Fruit fly (Drosophila melanogaster) whole organism, embryonic: ENCODE data around the gene CG14111.

ENCODE experiments used
- CG10366 ChIP-seq: fragments of 200-800 bp; sonication (Bioruptor generic); IDR thresholded peaks from 2 replicates; pipeline ENCODE4 v1.3.6; 2022; ENCODE audit warnings: missing biosample characterization, missing genetic modification characterization
- CG10959 ChIP-seq: fragments of 200-800 bp; sonication (Bioruptor generic); IDR thresholded peaks from 2 replicates; pipeline ENCODE4 v1.3.6; 2022; ENCODE audit warnings: missing biosample characterization, missing genetic modification characterization
- CG11093 ChIP-seq: fragments of 200-800 bp; sonication (Bioruptor generic); IDR thresholded peaks from 3 replicates; pipeline ENCODE4 v1.3.6; 2022; ENCODE audit warnings: missing biosample characterization, missing genetic modification characterization
- CG11504 ChIP-seq: fragments of 200-800 bp; sonication (Bioruptor generic); optimal IDR thresholded peaks from 3 replicates; lab custom pipeline; 2019; ENCODE audit warnings: missing biosample characterization, mild to moderate bottlenecking, missing genetic modification characterization, moderate library complexity
- CG12391 ChIP-seq: fragments of 200-800 bp; sonication (Bioruptor generic); optimal IDR thresholded peaks from 3 replicates; lab custom pipeline; 2018; ENCODE audit warnings: missing biosample characterization, mild to moderate bottlenecking, missing genetic modification characterization, moderate library complexity
- CG1602 ChIP-seq: fragments of 200-800 bp; sonication (Bioruptor generic); optimal IDR thresholded peaks from 3 replicates; lab custom pipeline; 2016; ENCODE audit warnings: missing biosample characterization, missing genetic modification characterization
- CG17385 ChIP-seq: fragments of 200-800 bp; sonication (Bioruptor generic); optimal IDR thresholded peaks from 3 replicates; lab custom pipeline; 2018; ENCODE audit warnings: missing biosample characterization, mild to moderate bottlenecking, missing genetic modification characterization
- CG18599 ChIP-seq: fragments of 200-800 bp; sonication (Bioruptor generic); optimal IDR thresholded peaks from 3 replicates; lab custom pipeline; 2017; ENCODE audit warnings: missing biosample characterization, missing genetic modification characterization, mild to moderate bottlenecking, moderate library complexity, missing genetic modification reagents
- CG2678 ChIP-seq: fragments of 200-800 bp; sonication (Bioruptor generic); optimal IDR thresholded peaks from 3 replicates; lab custom pipeline; 2019; ENCODE audit warnings: missing biosample characterization, mild to moderate bottlenecking, missing genetic modification characterization, moderate library complexity
- CG32532 ChIP-seq: fragments of 200-800 bp; sonication (Bioruptor generic); IDR thresholded peaks from 2 replicates; pipeline ENCODE4 v1.3.6; 2022; ENCODE audit warnings: missing biosample characterization, missing genetic modification characterization
- CG3847 ChIP-seq: fragments of 200-800 bp; sonication (Bioruptor generic); IDR thresholded peaks from 2 replicates; pipeline ENCODE4 v1.3.6; 2022; ENCODE audit warnings: missing biosample characterization, missing genetic modification characterization
- CG5245 ChIP-seq: fragments of 200-800 bp; sonication (Bioruptor generic); optimal IDR thresholded peaks from 3 replicates; lab custom pipeline; 2016; ENCODE audit warnings: missing biosample characterization, missing genetic modification characterization
- CG6765 ChIP-seq: fragments of 200-800 bp; sonication (Bioruptor generic); optimal IDR thresholded peaks from 3 replicates; lab custom pipeline; 2017; ENCODE audit warnings: missing biosample characterization, mild to moderate bottlenecking, missing genetic modification characterization
- CG7372 ChIP-seq: fragments of 200-800 bp; sonication (Bioruptor generic); IDR thresholded peaks from 2 replicates; pipeline ENCODE4 v1.3.6; 2022; ENCODE audit warnings: missing biosample characterization, missing genetic modification characterization
- CG8388 ChIP-seq: fragments of 200-800 bp; sonication (Bioruptor generic); optimal IDR thresholded peaks from 2 replicates; lab custom pipeline; 2019; ENCODE audit warnings: missing biosample characterization, mild to moderate bottlenecking, missing genetic modification characterization, moderate library complexity
- CG9932 ChIP-seq: fragments of 200-800 bp; sonication (Bioruptor generic); IDR thresholded peaks from 2 replicates; pipeline ENCODE4 v1.3.6; 2022; ENCODE audit warnings: missing biosample characterization, missing genetic modification characterization
- D19A ChIP-seq: fragments of 200-800 bp; optimal IDR thresholded peaks from 3 replicates; lab custom pipeline; 2019; ENCODE audit warnings: missing biosample characterization, mild to moderate bottlenecking, missing genetic modification characterization, moderate library complexity
- ERR ChIP-seq: fragments of 200-800 bp; sonication (Bioruptor generic); optimal IDR thresholded peaks from 2 replicates; lab custom pipeline; 2016; ENCODE audit warnings: missing biosample characterization, missing genetic modification characterization
- Eip74EF ChIP-seq, 2 experiments: fragments of 200-800 bp in 1 of 2; fragments of >200 bp in 1 of 2; sonication (Bioruptor generic) in 1 of 2; optimal IDR thresholded peaks; 2 replicates each; lab custom pipeline; 2017 to 2019; ENCODE audit warnings: missing biosample characterization in 2 of 2, missing genetic modification characterization in 2 of 2, mild to moderate bottlenecking in 1 of 2, moderate library complexity in 1 of 2
- Hr78 ChIP-seq, 2 experiments: fragments of 200-800 bp in 1 of 2; fragments of >200 bp in 1 of 2; sonication (Bioruptor generic) in 1 of 2; optimal IDR thresholded peaks; 2 replicates each; lab custom pipeline; 2017 to 2019; ENCODE audit warnings: missing biosample characterization in 2 of 2, missing genetic modification characterization in 2 of 2, mild to moderate bottlenecking in 1 of 2, moderate library complexity in 1 of 2
- Lpt ChIP-seq: fragments of >200 bp; optimal IDR thresholded peaks from 2 replicates; lab custom pipeline; 2018; ENCODE audit warnings: missing biosample characterization, missing genetic modification characterization
- NK7.1 ChIP-seq: fragments of 200-800 bp; sonication (Bioruptor generic); optimal IDR thresholded peaks from 3 replicates; lab custom pipeline; 2016; ENCODE audit warnings: missing biosample characterization, missing genetic modification characterization
- Nf-YB ChIP-seq: fragments of 200-800 bp; sonication (Bioruptor generic); optimal IDR thresholded peaks from 3 replicates; lab custom pipeline; 2019; ENCODE audit warnings: missing biosample characterization, mild to moderate bottlenecking, missing genetic modification characterization, moderate library complexity
- Ssrp ChIP-seq: fragments of 200-800 bp; sonication (Bioruptor generic); optimal IDR thresholded peaks from 2 replicates; lab custom pipeline; 2018; ENCODE audit warnings: missing biosample characterization, mild to moderate bottlenecking, missing genetic modification characterization, moderate library complexity
- Taf1 ChIP-seq: fragments of 200-800 bp; sonication (Bioruptor generic); IDR thresholded peaks from 2 replicates; pipeline ENCODE4 v1.3.6; 2022; ENCODE audit warnings: missing biosample characterization, missing genetic modification characterization
- ab ChIP-seq: fragments of 200-800 bp; sonication (Bioruptor generic); optimal IDR thresholded peaks from 2 replicates; lab custom pipeline; 2016; ENCODE audit warnings: missing biosample characterization, missing genetic modification characterization
- az2 ChIP-seq: fragments of 200-800 bp; sonication (Bioruptor generic); optimal IDR thresholded peaks from 3 replicates; lab custom pipeline; 2016; ENCODE audit warnings: missing biosample characterization, missing genetic modification characterization
- cas ChIP-seq: fragments of 200-800 bp; sonication (Bioruptor generic); IDR thresholded peaks from 2 replicates; pipeline ENCODE4 v1.3.6; 2022; ENCODE audit warnings: missing biosample characterization, missing genetic modification characterization
- cato ChIP-seq: fragments of 200-800 bp; sonication (Bioruptor generic); optimal IDR thresholded peaks from 2 replicates; lab custom pipeline; 2016; ENCODE audit warnings: missing biosample characterization, missing genetic modification characterization, borderline replicate concordance
- chif ChIP-seq, 2 experiments: fragments of 200-800 bp; sonication (Bioruptor generic); optimal IDR thresholded peaks; 3 replicates each; lab custom pipeline; 2016; ENCODE audit warnings: missing biosample characterization in 2 of 2, missing genetic modification characterization in 2 of 2
- crol ChIP-seq: fragments of 200-800 bp; sonication (Bioruptor generic); IDR thresholded peaks from 2 replicates; pipeline ENCODE4 v1.3.6; 2022; ENCODE audit warnings: missing biosample characterization, missing genetic modification characterization
- cwo ChIP-seq: fragments of 200-800 bp; sonication (Bioruptor generic); optimal IDR thresholded peaks from 3 replicates; lab custom pipeline; 2017; ENCODE audit warnings: missing biosample characterization, missing genetic modification characterization, mild to moderate bottlenecking, moderate library complexity, missing genetic modification reagents
- danr ChIP-seq: fragments of 200-800 bp; sonication (Bioruptor generic); IDR thresholded peaks from 2 replicates; pipeline ENCODE4 v1.3.6; 2022; ENCODE audit warnings: missing biosample characterization, missing genetic modification characterization
- dpn ChIP-seq, 2 experiments: fragments of 200-800 bp; sonication (Bioruptor generic); optimal IDR thresholded peaks; 3 replicates each; lab custom pipeline; 2016; ENCODE audit warnings: missing biosample characterization in 2 of 2, missing genetic modification characterization in 2 of 2
- emc ChIP-seq: fragments of 200-800 bp; sonication (Bioruptor generic); optimal IDR thresholded peaks from 2 replicates; lab custom pipeline; 2016; ENCODE audit warnings: missing biosample characterization, missing genetic modification characterization
- insv ChIP-seq, 2 experiments: fragments of 200-800 bp; sonication (Bioruptor generic); optimal IDR thresholded peaks; 3 replicates each; lab custom pipeline; 2016 to 2018; ENCODE audit warnings: missing biosample characterization in 2 of 2, missing genetic modification characterization in 2 of 2
- lab ChIP-seq: fragments of 200-800 bp; sonication (Bioruptor generic); optimal IDR thresholded peaks from 3 replicates; lab custom pipeline; 2017; ENCODE audit warnings: missing biosample characterization, missing genetic modification characterization, mild to moderate bottlenecking, moderate library complexity, missing genetic modification reagents
- org-1 ChIP-seq: fragments of 200-800 bp; sonication (Bioruptor generic); optimal IDR thresholded peaks from 2 replicates; lab custom pipeline; 2017; ENCODE audit warnings: missing biosample characterization, missing genetic modification characterization
- pfk ChIP-seq: fragments of 200-800 bp; sonication (Bioruptor generic); optimal IDR thresholded peaks from 2 replicates; lab custom pipeline; 2018; ENCODE audit warnings: missing biosample characterization, mild to moderate bottlenecking, missing genetic modification characterization, moderate library complexity
- pho ChIP-seq: fragments of 200-800 bp; sonication (Bioruptor generic); optimal IDR thresholded peaks from 2 replicates; lab custom pipeline; 2016; ENCODE audit warnings: missing biosample characterization, missing genetic modification characterization
- prd ChIP-seq, 3 experiments: fragments of >200 bp in 2 of 3; fragments of 200-800 bp in 1 of 3; sonication (Bioruptor generic) in 1 of 3; optimal IDR thresholded peaks in 2 of 3; IDR thresholded peaks in 1 of 3; 2 replicates in 2 of 3; 3 replicates in 1 of 3; pipeline versions ENCODE4 v1.3.6 to Lab custom; 2017 to 2022; ENCODE audit warnings: missing biosample characterization in 1 of 3, missing genetic modification characterization in 1 of 3
- schlank ChIP-seq: fragments of 200-800 bp; sonication (Bioruptor generic); optimal IDR thresholded peaks from 2 replicates; lab custom pipeline; 2018; ENCODE audit warnings: missing biosample characterization, mild to moderate bottlenecking, missing genetic modification characterization
- shn ChIP-seq: fragments of 200-800 bp; sonication (Bioruptor generic); optimal IDR thresholded peaks from 3 replicates; lab custom pipeline; 2016; ENCODE audit warnings: missing biosample characterization, missing genetic modification characterization
- slp2 ChIP-seq: fragments of 200-800 bp; sonication (Bioruptor generic); optimal IDR thresholded peaks from 2 replicates; lab custom pipeline; 2016; ENCODE audit warnings: missing biosample characterization, missing genetic modification characterization
- sob ChIP-seq: fragments of 200-800 bp; sonication (Bioruptor generic); IDR thresholded peaks from 2 replicates; pipeline ENCODE4 v1.3.6; 2022; ENCODE audit warnings: missing biosample characterization, missing genetic modification characterization
- tna ChIP-seq: fragments of 200-800 bp; sonication (Bioruptor generic); IDR thresholded peaks from 2 replicates; pipeline ENCODE4 v1.3.6; 2022; ENCODE audit warnings: missing biosample characterization, missing genetic modification characterization; ENCODE audit not compliant: partially characterized antibody
- twi ChIP-seq: fragments of 200-800 bp; optimal IDR thresholded peaks from 2 replicates; lab custom pipeline; 2019; ENCODE audit warnings: missing biosample characterization, mild to moderate bottlenecking, missing genetic modification characterization, moderate library complexity
- wek ChIP-seq: fragments of 200-800 bp; sonication (Bioruptor generic); optimal IDR thresholded peaks from 3 replicates; lab custom pipeline; 2018; ENCODE audit warnings: missing biosample characterization, mild to moderate bottlenecking, missing genetic modification characterization, moderate library complexity
- z ChIP-seq: fragments of 200-800 bp; sonication (Bioruptor generic); IDR thresholded peaks from 3 replicates; pipeline ENCODE4 v1.3.6; 2022; ENCODE audit warnings: missing biosample characterization, missing genetic modification characterization

CG14111 gene

DNA sequence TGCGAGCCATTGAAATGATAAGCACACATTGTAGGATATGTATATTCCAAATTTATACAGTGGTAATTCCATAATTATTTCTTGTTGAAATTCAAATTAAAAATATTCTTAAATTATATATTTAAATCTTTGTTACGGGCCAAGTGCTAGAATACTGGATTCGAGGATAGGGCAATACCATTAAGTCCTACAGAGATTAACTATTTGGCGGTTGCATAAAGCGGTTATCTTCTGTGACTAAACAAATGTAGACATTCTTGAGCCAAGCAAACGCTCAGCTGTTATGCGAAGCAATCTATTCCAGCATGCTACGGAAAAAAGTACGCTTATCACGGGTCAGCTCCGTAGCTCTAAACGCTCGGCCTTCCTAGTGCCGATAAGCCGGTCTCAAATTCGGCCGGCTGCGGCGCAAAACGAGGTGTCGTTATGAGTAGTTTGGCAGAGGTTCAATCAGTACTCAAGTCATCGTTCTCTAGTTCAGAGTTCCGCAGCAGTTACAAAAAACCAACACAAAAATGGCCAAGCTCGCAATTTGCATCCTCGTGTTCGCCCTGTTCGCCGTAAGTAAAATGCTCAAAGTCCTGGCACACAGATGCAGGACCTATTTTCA lies 21.6 kb upstream of the CG14111 start, which contains the start of gene Nplp2 (continued):
- TF ChIP-seq cato (GFP tag; lab: Kevin White, UChicago) (no peak), az2 (peak; percentile 56), Lpt (no peak), CG17385 (GFP tag; lab: Kevin White, UChicago) (peak; percentile 35), CG7372 (peak; percentile 69), insv (GFP tag; optimal IDR thresholded peaks at IDR 0.05; lab: Kevin White, UChicago) (no peak), Eip74EF (GFP tag; optimal IDR thresholded peaks at IDR 0.05; lab: Kevin White, UChicago) (peak in 1 of 2 experiments; percentile 31), CG8388 (peak; percentile 21), CG10366 (peak; percentile 49), tna (GFP tag; lab: Robert Waterston, UW) (no peak), CG2678 (tag; lab: Kevin White, UChicago) (peak; percentile 72), sob (peak; percentile 75), pho (GFP tag; lab: Kevin White, UChicago) (no peak), cwo (GFP tag; lab: Kevin White, UChicago) (peak; percentile 27), pfk (GFP tag; lab: Kevin White, UChicago) (no peak), Nf-YB (GFP tag; lab: Kevin White, UChicago) (peak; percentile 12), CG3847 (peak; percentile 69), wek (no peak), crol (GFP tag; lab: Robert Waterston, UW) (no peak), dpn (GFP tag; optimal IDR thresholded peaks at IDR 0.05; lab: Kevin White, UChicago) (peak in 1 of 2 experiments; percentile 52), twi (tag; lab: Kevin White, UChicago) (peak; percentile 30), prd (optimal IDR thresholded peaks at IDR 0.05; lab: Kevin White, UChicago) (no peak), prd (GFP tag; IDR thresholded peaks at IDR 0.05; lab: Robert Waterston, UW) (peak; percentile 73), cas (GFP tag; lab: Robert Waterston, UW) (no peak), danr (GFP tag; lab: Robert Waterston, UW) (peak; percentile 16; the same call in 1 of the 2 replicates), Hr78 (GFP tag; optimal IDR thresholded peaks at IDR 0.05; lab: Kevin White, UChicago) (no peak), CG18599 (GFP tag; lab: Kevin White, UChicago) (peak; percentile 62), CG11093 (GFP tag; lab: Robert Waterston, UW) (peak; percentile 46; the same call in 1 of the 3 replicates), NK7.1 (GFP tag; lab: Kevin White, UChicago) (no peak), CG12391 (tag; lab: Kevin White, UChicago) (peak; percentile 56), org-1 (peak; percentile 17), D19A (peak; percentile 4), emc (GFP tag; lab: Kevin White, UChicago) (no peak), ab (GFP tag; lab: Kevin White, UChicago) (no peak), chif (GFP tag; optimal IDR thresholded peaks at IDR 0.05; lab: Kevin White, UChicago) (no peak), CG5245 (GFP tag; lab: Kevin White, UChicago) (peak; percentile 4), CG1602 (GFP tag; lab: Kevin White, UChicago) (peak; percentile 40), z (GFP tag; lab: Robert Waterston, UW) (no peak), Ssrp (no peak), CG32532 (GFP tag; lab: Robert Waterston, UW) (peak; percentile 75), lab (peak; percentile 54), slp2 (GFP tag; lab: Kevin White, UChicago) (no peak), CG10959 (GFP tag; lab: Robert Waterston, UW) (no peak), shn (GFP tag; lab: Kevin White, UChicago) (no peak), schlank (tag; lab: Kevin White, UChicago) (peak; percentile 19), CG9932 (GFP tag; lab: Robert Waterston, UW) (peak; percentile 49), Taf1 (GFP tag; lab: Robert Waterston, UW) (peak; percentile 7; the same call in 1 of the 2 replicates), CG11504 (tag; lab: Kevin White, UChicago) (peak; percentile 54), CG6765 (GFP tag; lab: Kevin White, UChicago) (no peak), ERR (GFP tag; lab: Kevin White, UChicago) (no peak)
